Worm (Caenorhabditis elegans) whole organism, L3 larva: ENCODE results near the gene E02A10.3.
A peak's percentile ranks its signal among the peaks of the same experiment; 100 is the strongest.

ENCODE experiments used
- R02D3.7 ChIP-seq: fragments of 150-350 bp; optimal IDR thresholded peaks from 2 replicates; lab custom pipeline; 2014; ENCODE audit warnings: missing biosample characterization, missing genetic modification characterization
- ama-1 ChIP-seq: fragments of 150-350 bp; optimal IDR thresholded peaks from 2 replicates; lab custom pipeline; 2018
- ceh-16 ChIP-seq: sonication (generic microtip); optimal IDR thresholded peaks from 2 replicates; lab custom pipeline; 2017; ENCODE audit warnings: missing biosample characterization, missing genetic modification characterization
- ceh-28 ChIP-seq: fragments of 150-350 bp; optimal IDR thresholded peaks from 2 replicates; lab custom pipeline; 2014; ENCODE audit warnings: missing biosample characterization, missing genetic modification reagents, missing genetic modification characterization
- ceh-9 ChIP-seq: sonication (generic microtip); optimal IDR thresholded peaks from 2 replicates; lab custom pipeline; 2018; ENCODE audit warnings: missing biosample characterization, missing genetic modification characterization
- daf-12 ChIP-seq: fragments of 150-350 bp; optimal IDR thresholded peaks from 2 replicates; lab custom pipeline; 2014; ENCODE audit warnings: missing biosample characterization, missing genetic modification reagents, missing genetic modification characterization
- egl-27 ChIP-seq: sonication (generic microtip); optimal IDR thresholded peaks from 4 replicates; lab custom pipeline; 2017; ENCODE audit warnings: missing biosample characterization, missing genetic modification reagents, missing genetic modification characterization
- egl-5 ChIP-seq: fragments of 150-350 bp; optimal IDR thresholded peaks from 2 replicates; lab custom pipeline; 2017; ENCODE audit warnings: missing biosample characterization, missing genetic modification reagents, missing genetic modification characterization, inconsistent platforms
- elt-1 ChIP-seq: fragments of 150-350 bp; optimal IDR thresholded peaks from 2 replicates; lab custom pipeline; 2014; ENCODE audit warnings: missing biosample characterization, missing genetic modification characterization
- elt-2 ChIP-seq: sonication (generic microtip); optimal IDR thresholded peaks from 2 replicates; lab custom pipeline; 2016; ENCODE audit warnings: missing genetic modification reagents, mild to moderate bottlenecking, missing genetic modification characterization, missing compliant biosample characterization
- eor-1 ChIP-seq, 2 experiments: fragments of 150-350 bp; optimal IDR thresholded peaks; 2 replicates each; lab custom pipeline; 2014 to 2018; ENCODE audit warnings: missing biosample characterization in 2 of 2, missing genetic modification characterization in 2 of 2
- fkh-10 ChIP-seq: sonication (generic microtip); optimal IDR thresholded peaks from 2 replicates; lab custom pipeline; 2017; ENCODE audit warnings: missing biosample characterization, missing genetic modification reagents, missing genetic modification characterization
- fkh-2 ChIP-seq: fragments of 150-350 bp; optimal IDR thresholded peaks from 2 replicates; lab custom pipeline; 2014; ENCODE audit warnings: missing biosample characterization, missing genetic modification reagents, missing genetic modification characterization
- fos-1 ChIP-seq: fragments of 150-350 bp; optimal IDR thresholded peaks from 2 replicates; lab custom pipeline; 2014; ENCODE audit warnings: missing biosample characterization, missing genetic modification characterization
- hmg-11 ChIP-seq: sonication (generic microtip); optimal IDR thresholded peaks from 2 replicates; lab custom pipeline; 2016; ENCODE audit warnings: missing genetic modification characterization, missing compliant biosample characterization
- jun-1 ChIP-seq: fragments of 150-350 bp; optimal IDR thresholded peaks from 2 replicates; lab custom pipeline; 2014; ENCODE audit warnings: missing biosample characterization, missing genetic modification reagents, missing genetic modification characterization
- lin-39 ChIP-seq: fragments of 150-350 bp; optimal IDR thresholded peaks from 2 replicates; lab custom pipeline; 2018; ENCODE audit warnings: missing biosample characterization, missing genetic modification reagents, missing genetic modification characterization
- mdl-1 ChIP-seq: fragments of 150-350 bp; optimal IDR thresholded peaks from 2 replicates; lab custom pipeline; 2014; ENCODE audit warnings: missing biosample characterization, missing genetic modification characterization
- mml-1 ChIP-seq: fragments of 150-350 bp; sonication (generic microtip); optimal IDR thresholded peaks from 3 replicates; lab custom pipeline; 2014; ENCODE audit warnings: missing biosample characterization, missing genetic modification characterization
- nfya-1 ChIP-seq: sonication (generic microtip); optimal IDR thresholded peaks from 2 replicates; lab custom pipeline; 2017; ENCODE audit warnings: missing genetic modification characterization, mild to moderate bottlenecking, missing compliant biosample characterization, antibody characterized with exemption, moderate library complexity; ENCODE audit not compliant: insufficient read depth
- nhr-11 ChIP-seq: fragments of 150-350 bp; optimal IDR thresholded peaks from 2 replicates; lab custom pipeline; 2014; ENCODE audit warnings: missing biosample characterization, missing genetic modification characterization
- nhr-23 ChIP-seq: fragments of 150-350 bp; optimal IDR thresholded peaks from 2 replicates; lab custom pipeline; 2014; ENCODE audit warnings: missing biosample characterization, missing genetic modification reagents, missing genetic modification characterization
- nhr-25 ChIP-seq: sonication (generic microtip); optimal IDR thresholded peaks from 2 replicates; lab custom pipeline; 2017; ENCODE audit warnings: missing biosample characterization, missing genetic modification characterization
- nhr-43 ChIP-seq: sonication (generic microtip); optimal IDR thresholded peaks from 2 replicates; lab custom pipeline; 2016; ENCODE audit warnings: mild to moderate bottlenecking, missing genetic modification characterization, missing compliant biosample characterization; ENCODE audit not compliant: poor library complexity, severe bottlenecking
- nhr-67 ChIP-seq: fragments of 150-350 bp; optimal IDR thresholded peaks from 2 replicates; lab custom pipeline; 2014; ENCODE audit warnings: missing biosample characterization, missing genetic modification characterization
- nhr-76 ChIP-seq: fragments of 150-350 bp; sonication (generic microtip); optimal IDR thresholded peaks from 5 replicates; lab custom pipeline; 2014; ENCODE audit warnings: missing biosample characterization, missing genetic modification characterization
- pha-4 ChIP-seq: fragments of 150-350 bp; optimal IDR thresholded peaks from 2 replicates; lab custom pipeline; 2014; ENCODE audit warnings: missing biosample characterization, missing genetic modification reagents, missing genetic modification characterization
- pqm-1 ChIP-seq: fragments of 150-350 bp; optimal IDR thresholded peaks from 2 replicates; lab custom pipeline; 2017; ENCODE audit warnings: missing biosample characterization, missing genetic modification characterization, inconsistent platforms
- snpc-4 ChIP-seq: fragments of 150-350 bp; optimal IDR thresholded peaks from 2 replicates; lab custom pipeline; 2014; ENCODE audit warnings: missing biosample characterization, missing genetic modification characterization
- tbx-2 ChIP-seq: sonication (generic microtip); optimal IDR thresholded peaks from 2 replicates; lab custom pipeline; 2016; ENCODE audit warnings: mild to moderate bottlenecking, missing genetic modification characterization, missing compliant biosample characterization
- unc-39 ChIP-seq: sonication (generic microtip); optimal IDR thresholded peaks from 4 replicates; lab custom pipeline; 2017; ENCODE audit warnings: missing biosample characterization, missing genetic modification characterization

Gene E02A10.3

DNA sequence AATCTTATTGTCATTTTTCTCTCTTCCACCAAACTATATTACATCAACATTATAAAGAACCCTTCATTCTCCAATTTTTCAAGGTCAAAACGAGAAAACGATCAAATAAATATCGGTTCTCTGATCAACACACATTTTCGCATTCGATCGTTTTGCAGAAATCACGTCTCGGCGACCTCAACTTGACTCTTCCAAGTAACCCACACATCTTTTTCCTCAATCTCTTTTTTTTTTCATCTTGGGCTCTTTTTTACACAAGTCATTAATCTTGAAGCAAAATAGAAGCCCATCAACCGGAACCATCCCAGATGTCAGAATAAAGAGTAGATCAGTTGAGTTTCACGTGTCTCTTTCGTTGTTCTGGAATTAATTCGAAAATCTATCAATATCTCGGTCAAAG, 56.8 kb downstream of the E02A10.3 start:
- no peak for TF ChIP-seq nhr-43 (tag; lab: Kevin White, UChicago)
- TF ChIP-seq nhr-76 (tag; lab: Kevin White, UChicago) = no peak
- no peak for TF ChIP-seq nhr-67 (tag; lab: Kevin White, UChicago)
- no peak for TF ChIP-seq daf-12 (tag; lab: Kevin White, UChicago)
- no peak for TF ChIP-seq snpc-4 (tag; lab: Kevin White, UChicago)
- peak; percentile 63 for TF ChIP-seq nhr-25
- no peak for TF ChIP-seq ceh-9
- TF ChIP-seq ceh-16 (tag; lab: Kevin White, UChicago) = no peak
- no peak for TF ChIP-seq eor-1 (tag; optimal IDR thresholded peaks at IDR 0.05; lab: Kevin White, UChicago)
- TF ChIP-seq egl-5 (tag; lab: Kevin White, UChicago) = peak; percentile 2
- TF ChIP-seq fkh-10 (GFP tag; lab: Kevin White, UChicago) = no peak
- no peak for TF ChIP-seq elt-2 (tag; lab: Kevin White, UChicago)
- no peak for TF ChIP-seq fkh-2 (tag; lab: Kevin White, UChicago)
- no peak for TF ChIP-seq lin-39 (tag; lab: Kevin White, UChicago)
- no peak for TF ChIP-seq hmg-11
- TF ChIP-seq nhr-11 (tag; lab: Kevin White, UChicago) = no peak

DNA sequence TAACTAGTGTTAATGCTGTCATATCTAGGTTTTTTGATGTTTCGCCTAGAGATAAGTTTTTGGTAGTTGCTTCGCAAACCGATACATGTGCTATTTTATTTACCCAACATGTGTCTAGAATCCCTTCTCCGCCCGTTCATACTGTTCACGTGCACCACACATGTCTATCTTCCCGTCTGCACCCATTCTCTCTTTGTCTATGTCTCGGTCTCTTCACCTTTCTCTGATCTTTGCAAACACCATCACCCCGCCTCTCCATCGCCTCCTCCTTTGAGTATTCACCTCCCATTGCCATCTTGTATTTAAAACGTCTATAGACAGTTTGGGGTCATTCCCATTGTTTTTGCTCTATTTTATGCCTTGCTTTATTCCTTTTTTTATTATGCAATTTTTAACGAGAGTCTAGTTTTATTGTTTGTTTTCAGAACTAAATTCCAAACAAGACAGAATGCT, 57.9 kb downstream of the E02A10.3 start, which contains the start of gene F56H9.2:
F56H9.2 (plus strand) TSS at position 426 of the 453 bp plus-strand sequence.
- TF ChIP-seq ama-1 (lab: Kevin White, UChicago) (peak; percentile 8), pha-4 (tag; lab: Kevin White, UChicago) (peak; percentile 90), jun-1 (tag; lab: Kevin White, UChicago) (peak; percentile 62), nfya-1 (tag; lab: Kevin White, UChicago) (peak; percentile 64), unc-39 (tag; lab: Kevin White, UChicago) (no peak), nhr-43 (tag; lab: Kevin White, UChicago) (peak; percentile 89), pqm-1 (tag; lab: Kevin White, UChicago) (peak; percentile 71), elt-1 (tag; lab: Kevin White, UChicago) (peak; percentile 19), ceh-16 (tag; lab: Kevin White, UChicago) (no peak), egl-27 (tag; lab: Kevin White, UChicago) (peak; percentile 74), nhr-23 (tag; lab: Kevin White, UChicago) (peak; percentile 71), nhr-25 (peak; percentile 93), R02D3.7 (peak; percentile 27), elt-2 (tag; lab: Kevin White, UChicago) (peak; percentile 85), tbx-2 (peak; percentile 11), mml-1 (peak; percentile 96), fos-1 (tag; lab: Kevin White, UChicago) (no peak), ceh-28 (tag; lab: Kevin White, UChicago) (peak; percentile 61), lin-39 (tag; lab: Kevin White, UChicago) (no peak), nhr-11 (tag; lab: Kevin White, UChicago) (no peak), mdl-1 (tag; lab: Kevin White, UChicago) (peak; percentile 72)
- TF ChIP-seq, all 47 proteins: peak for 16
